Worm (Caenorhabditis elegans) whole organism, L1 larva: ENCODE data around the gene C06E4.3.

Source experiments
- elt-2 ChIP-seq: sonication (generic microtip); optimal IDR thresholded peaks from 2 replicates; lab custom pipeline; 2016; ENCODE audit warnings: missing genetic modification characterization, mild to moderate bottlenecking, inconsistent platforms, missing compliant biosample characterization, missing genetic modification reagents
- nhr-12 ChIP-seq: sonication (generic microtip); optimal IDR thresholded peaks from 2 replicates; lab custom pipeline; 2017; ENCODE audit warnings: missing biosample characterization, missing genetic modification characterization

DNA sequence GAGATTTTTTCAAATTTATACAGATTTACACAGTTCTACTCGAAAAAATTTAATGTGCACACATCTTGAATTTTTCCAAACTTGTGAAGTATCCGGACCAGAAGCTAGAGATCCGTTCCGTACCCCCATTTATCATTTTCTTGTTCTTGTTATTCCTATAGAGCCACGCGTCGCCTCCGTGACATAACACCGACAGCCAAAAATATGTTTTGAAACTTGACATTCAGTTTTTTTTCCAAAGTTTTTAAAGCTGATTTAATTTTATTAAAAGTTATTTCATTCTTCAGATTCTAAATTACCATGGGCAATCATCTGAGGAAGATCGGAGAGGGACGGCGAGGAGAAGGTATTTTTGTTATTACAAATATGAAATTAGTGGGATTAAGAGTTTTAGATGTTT lies 10.5 kb upstream of the C06E4.3 start, which contains the start of gene D2024.18:
- TF ChIP-seq elt-2 (tag; lab: Kevin White, UChicago): no peak
- no peak for TF ChIP-seq nhr-12 (tag; lab: Kevin White, UChicago)
